Fruit fly (Drosophila melanogaster) whole organism: ENCODE data around the gene M1BP.

Source experiments
- CG8478 ChIP-seq: fragments of >200 bp; optimal IDR thresholded peaks from 2 replicates; lab custom pipeline; 2018; ENCODE audit warnings: inconsistent platforms
- Dll ChIP-seq: fragments of >200 bp; optimal IDR thresholded peaks from 2 replicates; lab custom pipeline; 2017
- EcR ChIP-seq, 2 experiments: fragments of >200 bp; optimal IDR thresholded peaks; 2 replicates each; lab custom pipeline; 2017; ENCODE audit warnings: missing biosample characterization in 2 of 2, missing genetic modification characterization in 2 of 2, missing genetic modification reagents in 2 of 2
- pan ChIP-seq: fragments of >200 bp; optimal IDR thresholded peaks from 2 replicates; lab custom pipeline; 2017
- psq ChIP-seq: fragments of >200 bp; optimal IDR thresholded peaks from 2 replicates; lab custom pipeline; 2017
- usp ChIP-seq: fragments of >200 bp; optimal IDR thresholded peaks from 2 replicates; lab custom pipeline; 2017; ENCODE audit warnings: missing biosample characterization, missing genetic modification characterization, mixed read lengths

The M1BP gene

dm6 chr3R:8718898-8719297 is 12.6 kb downstream of the M1BP start, which contains the start of gene CG11760:
TSS of gene CG11760 (plus strand) at chr3R:8719198.
- no peak for TF ChIP-seq Dll (lab: Kevin White, UChicago)
- TF ChIP-seq usp (GFP tag; lab: Kevin White, UChicago): no peak
- no peak for TF ChIP-seq EcR (GFP tag; optimal IDR thresholded peaks at IDR 0.05; lab: Kevin White, UChicago)
- TF ChIP-seq psq (lab: Kevin White, UChicago): no peak
- no peak for TF ChIP-seq pan (lab: Kevin White, UChicago)
- TF ChIP-seq CG8478: no peak

- TF ChIP-seq EcR (GFP tag; optimal IDR thresholded peaks at IDR 0.05; lab: Kevin White, UChicago) (no peak), psq (lab: Kevin White, UChicago) (no peak), Dll (lab: Kevin White, UChicago) (no peak), usp (GFP tag; lab: Kevin White, UChicago) (no peak), pan (lab: Kevin White, UChicago) (no peak), CG8478 (no peak)
Observed at dm6 chr3R:8718356-8718755, 13.1 kb downstream of the M1BP start, which contains the start of gene Cks85A. TSS of gene Cks85A (minus strand) at chr3R:8718456.

dm6 chr3R:8716551-8716879 is 15.0 kb downstream of the M1BP start:
- no peak for TF ChIP-seq CG8478
- TF ChIP-seq usp (GFP tag; lab: Kevin White, UChicago): no peak
- no peak for TF ChIP-seq psq (lab: Kevin White, UChicago)
- no peak for TF ChIP-seq EcR (GFP tag; optimal IDR thresholded peaks at IDR 0.05; lab: Kevin White, UChicago)
- TF ChIP-seq Dll (lab: Kevin White, UChicago): no peak
- no peak for TF ChIP-seq pan (lab: Kevin White, UChicago)

- no peak for TF ChIP-seq pan (lab: Kevin White, UChicago)
- no peak for TF ChIP-seq usp (GFP tag; lab: Kevin White, UChicago)
- no peak for TF ChIP-seq Dll (lab: Kevin White, UChicago)
- no peak for TF ChIP-seq CG8478
- no peak for TF ChIP-seq EcR (GFP tag; optimal IDR thresholded peaks at IDR 0.05; lab: Kevin White, UChicago)
- TF ChIP-seq psq (lab: Kevin White, UChicago): no peak
Observed at dm6 chr3R:8715851-8716550, 15.5 kb downstream of the M1BP start, which contains the start of gene TMEM216. TSS of gene TMEM216 (plus strand) at chr3R:8716243.

- TF ChIP-seq CG8478 (no peak), usp (GFP tag; lab: Kevin White, UChicago) (no peak), pan (lab: Kevin White, UChicago) (no peak), psq (lab: Kevin White, UChicago) (no peak), Dll (lab: Kevin White, UChicago) (no peak), EcR (GFP tag; optimal IDR thresholded peaks at IDR 0.05; lab: Kevin White, UChicago) (no peak)
Observed at dm6 chr3R:8715371-8715770, 16.1 kb downstream of the M1BP start.

- TF ChIP-seq pan (lab: Kevin White, UChicago) (no peak), EcR (GFP tag; optimal IDR thresholded peaks at IDR 0.05; lab: Kevin White, UChicago) (no peak), usp (GFP tag; lab: Kevin White, UChicago) (no peak), psq (lab: Kevin White, UChicago) (no peak), CG8478 (no peak), Dll (lab: Kevin White, UChicago) (no peak)
Observed at dm6 chr3R:8712722-8713131, 18.8 kb downstream of the M1BP start, which contains the start of gene CG8112. TSS of gene CG8112 (plus strand) at chr3R:8712933.

dm6 chr3R:8711890-8712449 is 19.5 kb downstream of the M1BP start:
- TF ChIP-seq pan (lab: Kevin White, UChicago): no peak
- no peak for TF ChIP-seq EcR (GFP tag; optimal IDR thresholded peaks at IDR 0.05; lab: Kevin White, UChicago)
- no peak for TF ChIP-seq usp (GFP tag; lab: Kevin White, UChicago)
- no peak for TF ChIP-seq Dll (lab: Kevin White, UChicago)
- no peak for TF ChIP-seq psq (lab: Kevin White, UChicago)
- no peak for TF ChIP-seq CG8478

- TF ChIP-seq usp (GFP tag; lab: Kevin White, UChicago) (no peak), CG8478 (no peak), EcR (GFP tag; optimal IDR thresholded peaks at IDR 0.05; lab: Kevin White, UChicago) (no peak), psq (lab: Kevin White, UChicago) (no peak), Dll (lab: Kevin White, UChicago) (no peak), pan (lab: Kevin White, UChicago) (no peak)
Observed at dm6 chr3R:8707166-8707565, 24.3 kb downstream of the M1BP start.

dm6 chr3R:8705323-8706097 is 26.0 kb downstream of the M1BP start:
- TF ChIP-seq Dll (lab: Kevin White, UChicago): no peak
- TF ChIP-seq EcR (GFP tag; optimal IDR thresholded peaks at IDR 0.05; lab: Kevin White, UChicago): no peak
- TF ChIP-seq psq (lab: Kevin White, UChicago): no peak
- no peak for TF ChIP-seq pan (lab: Kevin White, UChicago)
- TF ChIP-seq CG8478: no peak
- no peak for TF ChIP-seq usp (GFP tag; lab: Kevin White, UChicago)

- TF ChIP-seq usp (GFP tag; lab: Kevin White, UChicago): no peak
- TF ChIP-seq CG8478: no peak
- TF ChIP-seq EcR (GFP tag; optimal IDR thresholded peaks at IDR 0.05; lab: Kevin White, UChicago): no peak
- TF ChIP-seq psq (lab: Kevin White, UChicago): no peak
- TF ChIP-seq pan (lab: Kevin White, UChicago): no peak
- TF ChIP-seq Dll (lab: Kevin White, UChicago): no peak
Observed at dm6 chr3R:8704669-8705068, 26.8 kb downstream of the M1BP start.

dm6 chr3R:8701197-8701596 is 30.3 kb downstream of the M1BP start:
- TF ChIP-seq usp (GFP tag; lab: Kevin White, UChicago) (no peak), CG8478 (no peak), psq (lab: Kevin White, UChicago) (no peak), Dll (lab: Kevin White, UChicago) (no peak), EcR (GFP tag; optimal IDR thresholded peaks at IDR 0.05; lab: Kevin White, UChicago) (no peak), pan (lab: Kevin White, UChicago) (no peak)
